Fruit fly (Drosophila melanogaster) whole organism, embryonic: Measurements from ENCODE around the gene CG17593.

Source experiments
- Ada2b ChIP-seq: fragments of 200-800 bp; sonication (Bioruptor generic); IDR thresholded peaks from 2 replicates; pipeline ENCODE4 v1.3.6; 2022; ENCODE audit warnings: missing biosample characterization, missing genetic modification characterization
- Atf6 ChIP-seq: fragments of 200-800 bp; sonication (Bioruptor generic); IDR thresholded peaks from 2 replicates; pipeline ENCODE4 v1.3.6; 2022; ENCODE audit warnings: missing biosample characterization, missing genetic modification characterization
- CG12236 ChIP-seq: fragments of 200-800 bp; sonication (Bioruptor generic); optimal IDR thresholded peaks from 2 replicates; lab custom pipeline; 2016; ENCODE audit warnings: missing biosample characterization, missing genetic modification characterization
- CG12391 ChIP-seq: fragments of 200-800 bp; sonication (Bioruptor generic); optimal IDR thresholded peaks from 3 replicates; lab custom pipeline; 2018; ENCODE audit warnings: missing biosample characterization, mild to moderate bottlenecking, missing genetic modification characterization, moderate library complexity
- CG12769 ChIP-seq: fragments of 200-800 bp; sonication (Bioruptor generic); optimal IDR thresholded peaks from 2 replicates; lab custom pipeline; 2019; ENCODE audit warnings: missing biosample characterization, mild to moderate bottlenecking, missing genetic modification characterization, moderate library complexity
- CG12942 ChIP-seq: fragments of 200-800 bp; sonication (Bioruptor generic); optimal IDR thresholded peaks from 3 replicates; lab custom pipeline; 2016; ENCODE audit warnings: missing biosample characterization, missing genetic modification characterization
- CG13624 ChIP-seq: fragments of 200-800 bp; sonication (Bioruptor generic); optimal IDR thresholded peaks from 2 replicates; lab custom pipeline; 2016; ENCODE audit warnings: missing biosample characterization, missing genetic modification characterization
- CG14965 ChIP-seq: fragments of 200-800 bp; sonication (Bioruptor generic); optimal IDR thresholded peaks from 2 replicates; lab custom pipeline; 2016; ENCODE audit warnings: missing biosample characterization, missing genetic modification characterization, borderline replicate concordance
- CG17612 ChIP-seq: fragments of 200-800 bp; sonication (Bioruptor generic); IDR thresholded peaks from 2 replicates; pipeline ENCODE4 v1.3.6; 2022; ENCODE audit warnings: missing biosample characterization, missing genetic modification characterization
- CG18262 ChIP-seq: fragments of 200-800 bp; optimal IDR thresholded peaks from 3 replicates; lab custom pipeline; 2019; ENCODE audit warnings: missing biosample characterization, mild to moderate bottlenecking, missing genetic modification characterization, moderate library complexity
- CG2199 ChIP-seq: fragments of 200-800 bp; sonication (Bioruptor generic); IDR thresholded peaks from 3 replicates; pipeline ENCODE4 v1.3.6; 2022; ENCODE audit warnings: missing biosample characterization, missing genetic modification characterization
- CG2678 ChIP-seq: fragments of 200-800 bp; sonication (Bioruptor generic); optimal IDR thresholded peaks from 3 replicates; lab custom pipeline; 2019; ENCODE audit warnings: missing biosample characterization, mild to moderate bottlenecking, missing genetic modification characterization, moderate library complexity
- CG2712 ChIP-seq: fragments of 200-800 bp; optimal IDR thresholded peaks from 3 replicates; lab custom pipeline; 2019; ENCODE audit warnings: missing biosample characterization, mild to moderate bottlenecking, missing genetic modification characterization, moderate library complexity
- CG2889 ChIP-seq: fragments of 200-800 bp; sonication (Bioruptor generic); IDR thresholded peaks from 3 replicates; pipeline ENCODE4 v1.3.6; 2022; ENCODE audit warnings: missing biosample characterization, missing genetic modification characterization
- CG32767 ChIP-seq: fragments of 200-800 bp; sonication (Bioruptor generic); IDR thresholded peaks from 2 replicates; pipeline ENCODE4 v1.3.6; 2022; ENCODE audit warnings: missing biosample characterization, missing genetic modification characterization
- CG34422 ChIP-seq: fragments of 200-800 bp; sonication (Bioruptor generic); IDR thresholded peaks from 3 replicates; pipeline ENCODE4 v1.3.6; 2022; ENCODE audit warnings: missing biosample characterization, missing genetic modification characterization
- CG3847 ChIP-seq: fragments of 200-800 bp; sonication (Bioruptor generic); IDR thresholded peaks from 2 replicates; pipeline ENCODE4 v1.3.6; 2022; ENCODE audit warnings: missing biosample characterization, missing genetic modification characterization
- CG6813 ChIP-seq: fragments of 200-800 bp; sonication (Bioruptor generic); optimal IDR thresholded peaks from 2 replicates; lab custom pipeline; 2017; ENCODE audit warnings: missing biosample characterization, missing genetic modification characterization, mild to moderate bottlenecking, moderate library complexity, missing genetic modification reagents
- CG7928 ChIP-seq: fragments of 200-800 bp; sonication (Bioruptor generic); optimal IDR thresholded peaks from 2 replicates; lab custom pipeline; 2017; ENCODE audit warnings: missing biosample characterization, mild to moderate bottlenecking, missing genetic modification characterization
- CG9437 ChIP-seq: fragments of 200-800 bp; sonication (Bioruptor generic); optimal IDR thresholded peaks from 2 replicates; lab custom pipeline; 2018; ENCODE audit warnings: missing biosample characterization, mild to moderate bottlenecking, missing genetic modification characterization
- CHES-1-like ChIP-seq: fragments of 200-800 bp; sonication (Bioruptor generic); optimal IDR thresholded peaks from 2 replicates; lab custom pipeline; 2016; ENCODE audit warnings: missing biosample characterization, missing genetic modification characterization
- CoRest ChIP-seq: fragments of 200-800 bp; sonication (Bioruptor generic); optimal IDR thresholded peaks from 3 replicates; lab custom pipeline; 2018; ENCODE audit warnings: missing biosample characterization, mild to moderate bottlenecking, missing genetic modification characterization, moderate library complexity
- D ChIP-seq, 2 experiments: fragments of 200-800 bp in 1 of 2; fragments of >200 bp in 1 of 2; sonication (Bioruptor generic) in 1 of 2; optimal IDR thresholded peaks; 2 replicates in 1 of 2; 3 replicates in 1 of 2; lab custom pipeline; 2017; ENCODE audit warnings: mild to moderate bottlenecking in 1 of 2, missing biosample characterization in 1 of 2, missing genetic modification characterization in 1 of 2, missing genetic modification reagents in 1 of 2
- D19A ChIP-seq: fragments of 200-800 bp; optimal IDR thresholded peaks from 3 replicates; lab custom pipeline; 2019; ENCODE audit warnings: missing biosample characterization, mild to moderate bottlenecking, missing genetic modification characterization, moderate library complexity
- Dref ChIP-seq: fragments of 200-800 bp; sonication (Bioruptor generic); IDR thresholded peaks from 2 replicates; pipeline ENCODE4 v1.3.6; 2022; ENCODE audit warnings: missing biosample characterization, missing genetic modification characterization
- HHEX ChIP-seq: fragments of 200-800 bp; sonication (Bioruptor generic); optimal IDR thresholded peaks from 3 replicates; lab custom pipeline; 2017; ENCODE audit warnings: missing biosample characterization, mild to moderate bottlenecking, missing genetic modification characterization, missing genetic modification reagents
- Hey ChIP-seq: fragments of 200-800 bp; sonication (Bioruptor generic); optimal IDR thresholded peaks from 3 replicates; lab custom pipeline; 2018; ENCODE audit warnings: missing biosample characterization, mild to moderate bottlenecking, missing genetic modification characterization
- Kr ChIP-seq: fragments of 200-800 bp; sonication (Bioruptor generic); optimal IDR thresholded peaks from 2 replicates; lab custom pipeline; 2017; ENCODE audit warnings: missing biosample characterization, mild to moderate bottlenecking, missing genetic modification characterization
- Med ChIP-seq: fragments of 200-800 bp; sonication (Bioruptor generic); peaks from one replicate; lab custom pipeline; 2016; ENCODE audit warnings: missing biosample characterization, missing genetic modification characterization, mild to moderate bottlenecking, inconsistent platforms, moderate library complexity
- NC2α ChIP-seq: fragments of 200-800 bp; sonication (Bioruptor generic); optimal IDR thresholded peaks from 2 replicates; lab custom pipeline; 2016; ENCODE audit warnings: missing biosample characterization, missing genetic modification characterization
- Optix ChIP-seq: fragments of 200-800 bp; sonication (Bioruptor generic); IDR thresholded peaks from 3 replicates; pipeline ENCODE4 v1.3.6; 2022; ENCODE audit warnings: missing biosample characterization, missing genetic modification characterization
- abd-A ChIP-seq: fragments of 200-800 bp; sonication (Bioruptor generic); optimal IDR thresholded peaks from 3 replicates; lab custom pipeline; 2019; ENCODE audit warnings: missing biosample characterization, mild to moderate bottlenecking, missing genetic modification characterization, moderate library complexity
- ac ChIP-seq: fragments of 200-800 bp; sonication (Bioruptor generic); optimal IDR thresholded peaks from 3 replicates; lab custom pipeline; 2017; ENCODE audit warnings: missing biosample characterization, mild to moderate bottlenecking, missing genetic modification characterization
- ato ChIP-seq: fragments of 200-800 bp; sonication (Bioruptor generic); IDR thresholded peaks from 2 replicates; pipeline ENCODE4 v1.3.6; 2022; ENCODE audit warnings: missing biosample characterization, missing genetic modification characterization; ENCODE audit not compliant: partially characterized antibody
- cg ChIP-seq: fragments of 200-800 bp; sonication (Bioruptor generic); optimal IDR thresholded peaks from 3 replicates; lab custom pipeline; 2019; ENCODE audit warnings: missing biosample characterization, mild to moderate bottlenecking, missing genetic modification characterization, moderate library complexity
- chinmo ChIP-seq: fragments of 200-800 bp; sonication (Bioruptor generic); IDR thresholded peaks from 4 replicates; pipeline ENCODE4 v1.3.6; 2022; ENCODE audit warnings: missing biosample characterization, missing genetic modification characterization; ENCODE audit not compliant: partially characterized antibody
- crp ChIP-seq, 2 experiments: fragments of 200-800 bp; sonication (Bioruptor generic); optimal IDR thresholded peaks; 2 replicates in 1 of 2; 3 replicates in 1 of 2; lab custom pipeline; 2017; ENCODE audit warnings: missing biosample characterization in 2 of 2, missing genetic modification characterization in 2 of 2, mild to moderate bottlenecking in 1 of 2, moderate library complexity in 1 of 2
- cwo ChIP-seq: fragments of 200-800 bp; sonication (Bioruptor generic); optimal IDR thresholded peaks from 3 replicates; lab custom pipeline; 2017; ENCODE audit warnings: missing biosample characterization, missing genetic modification characterization, mild to moderate bottlenecking, moderate library complexity, missing genetic modification reagents
- dm ChIP-seq: fragments of 200-800 bp; sonication (Bioruptor generic); optimal IDR thresholded peaks from 3 replicates; lab custom pipeline; 2016; ENCODE audit warnings: missing biosample characterization, missing genetic modification characterization
- esg ChIP-seq: fragments of 200-800 bp; sonication (Bioruptor generic); conservative IDR thresholded peaks from 2 replicates; pipeline ENCODE4 v1.3.6; 2022; ENCODE audit warnings: missing biosample characterization, missing genetic modification characterization
- fd96Cb ChIP-seq: fragments of 200-800 bp; sonication (Bioruptor generic); optimal IDR thresholded peaks from 2 replicates; lab custom pipeline; 2018; ENCODE audit warnings: missing biosample characterization, mild to moderate bottlenecking, missing genetic modification characterization, moderate library complexity
- odd ChIP-seq: fragments of 200-800 bp; sonication (Bioruptor generic); optimal IDR thresholded peaks from 2 replicates; lab custom pipeline; 2017; ENCODE audit warnings: missing biosample characterization, mild to moderate bottlenecking, missing genetic modification characterization
- otp ChIP-seq: fragments of 200-800 bp; sonication (Bioruptor generic); IDR thresholded peaks from 3 replicates; pipeline ENCODE4, ENCODE4 v1.3.6; 2022; ENCODE audit warnings: missing biosample characterization, missing genetic modification characterization
- pum ChIP-seq: fragments of 200-800 bp; sonication (Bioruptor generic); optimal IDR thresholded peaks from 2 replicates; lab custom pipeline; 2016; ENCODE audit warnings: missing biosample characterization, missing genetic modification characterization
- slbo ChIP-seq: fragments of 200-800 bp; sonication (Bioruptor generic); IDR thresholded peaks from 2 replicates; pipeline ENCODE4 v1.3.6; 2022; ENCODE audit warnings: missing biosample characterization, missing genetic modification characterization
- slp2 ChIP-seq: fragments of 200-800 bp; sonication (Bioruptor generic); optimal IDR thresholded peaks from 2 replicates; lab custom pipeline; 2016; ENCODE audit warnings: missing biosample characterization, missing genetic modification characterization
- tin ChIP-seq: fragments of 200-800 bp; sonication (Bioruptor generic); optimal IDR thresholded peaks from 3 replicates; lab custom pipeline; 2016; ENCODE audit warnings: missing biosample characterization, missing genetic modification characterization
- tll ChIP-seq, 2 experiments: fragments of 200-800 bp in 1 of 2; fragments of >200 bp in 1 of 2; sonication (Bioruptor generic) in 1 of 2; optimal IDR thresholded peaks; 2 replicates each; lab custom pipeline; 2017 to 2019; ENCODE audit warnings: missing biosample characterization in 2 of 2, missing genetic modification characterization in 2 of 2, mild to moderate bottlenecking in 1 of 2, moderate library complexity in 1 of 2
- wor ChIP-seq: fragments of 200-800 bp; sonication (Bioruptor generic); IDR thresholded peaks from 2 replicates; pipeline ENCODE4 v1.3.6; 2022; ENCODE audit warnings: missing biosample characterization, missing genetic modification characterization

The CG17593 gene

dm6 chr2L:3469869-3470268 is 44.8 kb upstream of the CG17593 start, which contains the start of the genes Pif1 and CG31776 (continued):
- TF ChIP-seq CG7928 (GFP tag; lab: Kevin White, UChicago): no peak
- TF ChIP-seq CG2199 (GFP tag; lab: Robert Waterston, UW): no peak
- TF ChIP-seq fd96Cb: no peak
- TF ChIP-seq CG9437 (GFP tag; lab: Kevin White, UChicago): no peak
- no peak for TF ChIP-seq CG18262 (tag; lab: Kevin White, UChicago)
- no peak for TF ChIP-seq D19A (tag; lab: Kevin White, UChicago)
- no peak for TF ChIP-seq Hey (tag; lab: Kevin White, UChicago)
- TF ChIP-seq CG13624 (GFP tag; lab: Kevin White, UChicago): no peak
- TF ChIP-seq ac (GFP tag; lab: Kevin White, UChicago): no peak
- peak; percentile 89 to 98 for TF ChIP-seq crp (GFP tag; optimal IDR thresholded peaks at IDR 0.05; lab: Kevin White, UChicago)
- no peak for TF ChIP-seq NC2α (GFP tag; lab: Kevin White, UChicago)
- TF ChIP-seq tin (GFP tag; lab: Kevin White, UChicago): no peak
- no peak for TF ChIP-seq CHES-1-like (GFP tag; lab: Kevin White, UChicago)
- TF ChIP-seq CG32767: no peak
- peak; percentile 97 for TF ChIP-seq Dref (GFP tag; lab: Robert Waterston, UW)
- no peak for TF ChIP-seq Atf6 (GFP tag; lab: Robert Waterston, UW)
- no peak for TF ChIP-seq odd

- no peak for TF ChIP-seq cwo (GFP tag; lab: Kevin White, UChicago)
- TF ChIP-seq CG34422 (GFP tag; lab: Robert Waterston, UW): peak; percentile 76
- no peak for TF ChIP-seq CG17612
- peak; percentile 83 for TF ChIP-seq Med
- TF ChIP-seq D (optimal IDR thresholded peaks at IDR 0.05; lab: Kevin White, UChicago): no peak
- peak; percentile 6 for TF ChIP-seq D (GFP tag; optimal IDR thresholded peaks at IDR 0.05; lab: Kevin White, UChicago)
- TF ChIP-seq chinmo (GFP tag; lab: Robert Waterston, UW): no peak
- no peak for TF ChIP-seq Ada2b (GFP tag; lab: Robert Waterston, UW)
- TF ChIP-seq CG6813 (GFP tag; lab: Kevin White, UChicago): peak; percentile 26
- TF ChIP-seq esg (GFP tag; lab: Robert Waterston, UW): no peak; the same call in 1 of the 2 replicates
- peak; percentile 54; the same call in 1 of the 3 replicates for TF ChIP-seq otp (GFP tag; lab: Robert Waterston, UW)
- peak; percentile 48 for TF ChIP-seq CoRest (tag; lab: Kevin White, UChicago)
- TF ChIP-seq Optix (GFP tag; lab: Robert Waterston, UW): peak; percentile 68
- peak; percentile 51 for TF ChIP-seq CG2712 (tag; lab: Kevin White, UChicago)
- TF ChIP-seq CG12942 (GFP tag; lab: Kevin White, UChicago): peak; percentile 2
- TF ChIP-seq CG2889 (GFP tag; lab: Robert Waterston, UW): peak; percentile 40; the same call in 1 of the 3 replicates
- TF ChIP-seq slp2: peak; percentile 46
- no peak for TF ChIP-seq Kr (GFP tag; lab: Kevin White, UChicago)
- no peak for TF ChIP-seq ato (GFP tag; lab: Robert Waterston, UW)
- no peak for TF ChIP-seq CG32767
- no peak for TF ChIP-seq cg (GFP tag; lab: Kevin White, UChicago)
- TF ChIP-seq slbo (GFP tag; lab: Robert Waterston, UW): peak; percentile 83
- no peak for TF ChIP-seq CG14965 (GFP tag; lab: Kevin White, UChicago)
- no peak for TF ChIP-seq abd-A (tag; lab: Kevin White, UChicago)
- TF ChIP-seq dm (GFP tag; lab: Kevin White, UChicago): no peak
- TF ChIP-seq CG12236: no peak
- TF ChIP-seq tll (GFP tag; optimal IDR thresholded peaks at IDR 0.05; lab: Kevin White, UChicago): no peak
- TF ChIP-seq pum (GFP tag; lab: Kevin White, UChicago): no peak
- TF ChIP-seq CG12769: no peak
- peak; percentile 18 for TF ChIP-seq CG12391 (tag; lab: Kevin White, UChicago)
- TF ChIP-seq CG2678 (tag; lab: Kevin White, UChicago): no peak
- TF ChIP-seq wor (GFP tag; lab: Robert Waterston, UW): no peak
- peak; percentile 64 for TF ChIP-seq HHEX
- peak; percentile 62 for TF ChIP-seq CG3847 (GFP tag; lab: Robert Waterston, UW)
These were observed 42.4 kb upstream of the CG17593 start, which contains the start of gene Pgant4 for dm6 chr2L:3472242-3472641. Gene Pgant4, plus strand, starts transcription at chr2L:3472603.
